Worm (Caenorhabditis elegans) whole organism, L4 larva: ENCODE results near the gene clh-4.
A peak's percentile ranks its signal among the peaks of the same experiment; 100 is the strongest.

ENCODE experiments used
- F26F4.8 ChIP-seq: fragments of 200-800 bp; sonication (Bioruptor generic); conservative IDR thresholded peaks from 2 replicates; pipeline ENCODE4 v1.3.6; 2022; ENCODE audit warnings: missing genetic modification characterization, missing compliant biosample characterization
- F44E2.7 ChIP-seq: fragments of 200-800 bp; sonication (Bioruptor generic); IDR thresholded peaks from 2 replicates; pipeline ENCODE4 v2.1.2; 2022; ENCODE audit warnings: missing genetic modification characterization, missing compliant biosample characterization
- F49E8.2 ChIP-seq: sonication (generic microtip); optimal IDR thresholded peaks from 2 replicates; lab custom pipeline; 2016; ENCODE audit warnings: missing compliant biosample characterization, mild to moderate bottlenecking, missing genetic modification characterization, borderline replicate concordance
- R02D3.7 ChIP-seq: fragments of 150-350 bp; sonication (generic microtip); optimal IDR thresholded peaks from 3 replicates; lab custom pipeline; 2014; ENCODE audit warnings: missing biosample characterization, missing genetic modification characterization
- T20F7.1 ChIP-seq: fragments of 200-800 bp; sonication (Bioruptor generic); optimal IDR thresholded peaks from 2 replicates; lab custom pipeline; 2018; ENCODE audit warnings: mild to moderate bottlenecking, missing genetic modification characterization, missing compliant biosample characterization
- T26A8.4 ChIP-seq: fragments of 200-800 bp; sonication (Bioruptor generic); IDR thresholded peaks from 2 replicates; pipeline ENCODE4 v1.3.6; 2022; ENCODE audit warnings: missing genetic modification characterization, missing compliant biosample characterization
- Y105C5A.15 ChIP-seq: fragments of 200-800 bp; sonication (Bioruptor generic); IDR thresholded peaks from 2 replicates; pipeline ENCODE4 v1.3.6; 2022; ENCODE audit warnings: missing genetic modification characterization, missing compliant biosample characterization
- Y48G9A.11 ChIP-seq: fragments of 200-800 bp; sonication (Bioruptor generic); IDR thresholded peaks from 2 replicates; pipeline ENCODE4 v1.3.6; 2022; ENCODE audit warnings: missing genetic modification reagents, missing genetic modification characterization, missing compliant biosample characterization
- Y75B8A.6 ChIP-seq: fragments of 200-800 bp; sonication (Bioruptor generic); IDR thresholded peaks from 2 replicates; pipeline ENCODE4 v1.3.6; 2022; ENCODE audit warnings: missing genetic modification reagents, missing genetic modification characterization, missing compliant biosample characterization
- aly-2 ChIP-seq: sonication (generic microtip); optimal IDR thresholded peaks from 2 replicates; lab custom pipeline; 2018; ENCODE audit warnings: missing biosample characterization, missing genetic modification characterization
- ceh-20 ChIP-seq: fragments of 200-800 bp; sonication (Bioruptor generic); IDR thresholded peaks from 2 replicates; pipeline ENCODE4 v1.3.6; 2022; ENCODE audit warnings: missing genetic modification reagents, missing genetic modification characterization, missing compliant biosample characterization
- ceh-32 ChIP-seq: sonication (generic microtip); optimal IDR thresholded peaks from 2 replicates; lab custom pipeline; 2016; ENCODE audit warnings: mild to moderate bottlenecking, missing genetic modification characterization, missing compliant biosample characterization; ENCODE audit not compliant: poor library complexity
- daf-16 ChIP-seq, 3 experiments: sonication (generic microtip); optimal IDR thresholded peaks; 2 replicates each; lab custom pipeline; 2016 to 2017; ENCODE audit warnings: missing genetic modification characterization in 3 of 3, missing genetic modification reagents in 3 of 3, mild to moderate bottlenecking in 2 of 3, missing compliant biosample characterization in 2 of 3, missing biosample characterization in 1 of 3, moderate library complexity in 1 of 3
- dmd-6 ChIP-seq: fragments of 200-800 bp; sonication (Bioruptor generic); IDR thresholded peaks from 2 replicates; pipeline ENCODE4 v1.3.6; 2022; ENCODE audit warnings: missing genetic modification reagents, missing genetic modification characterization, missing compliant biosample characterization
- dmd-8 ChIP-seq: fragments of 200-800 bp; sonication (Bioruptor generic); IDR thresholded peaks from 2 replicates; pipeline ENCODE4 v1.3.6; 2022; ENCODE audit warnings: missing genetic modification characterization, missing compliant biosample characterization
- dve-1 ChIP-seq: sonication (generic microtip); optimal IDR thresholded peaks from 2 replicates; lab custom pipeline; 2017; ENCODE audit warnings: antibody characterized with exemption, mild to moderate bottlenecking, missing genetic modification characterization, missing compliant biosample characterization; ENCODE audit not compliant: insufficient read depth
- egl-27 ChIP-seq: sonication (generic microtip); optimal IDR thresholded peaks from 3 replicates; lab custom pipeline; 2017; ENCODE audit warnings: missing biosample characterization, missing genetic modification reagents, missing genetic modification characterization
- gei-8 ChIP-seq: fragments of 200-800 bp; sonication (Bioruptor generic); optimal IDR thresholded peaks from 2 replicates; lab custom pipeline; 2018; ENCODE audit warnings: mild to moderate bottlenecking, missing genetic modification characterization, missing compliant biosample characterization
- hif-1 ChIP-seq, 2 experiments: sonication (generic microtip); optimal IDR thresholded peaks; 2 replicates each; lab custom pipeline; 2016 to 2017; ENCODE audit warnings: missing compliant biosample characterization in 2 of 2, missing genetic modification characterization in 2 of 2, missing genetic modification reagents in 2 of 2, missing genotype in 2 of 2, mild to moderate bottlenecking in 1 of 2
- hmg-1.1 ChIP-seq: fragments of 200-800 bp; sonication (Bioruptor generic); IDR thresholded peaks from 2 replicates; pipeline ENCODE4 v1.3.6; 2022; ENCODE audit warnings: missing genetic modification reagents, missing genetic modification characterization, missing compliant biosample characterization
- lim-7 ChIP-seq: fragments of 200-800 bp; sonication (Bioruptor generic); IDR thresholded peaks from 2 replicates; pipeline ENCODE4 v1.3.6; 2022; ENCODE audit warnings: missing genetic modification characterization, missing compliant biosample characterization
- lin-1 ChIP-seq: fragments of 200-800 bp; sonication (Bioruptor generic); IDR thresholded peaks from 2 replicates; pipeline ENCODE4 v1.3.6; 2022; ENCODE audit warnings: missing genetic modification reagents, missing genetic modification characterization, missing compliant biosample characterization
- lin-15B ChIP-seq: fragments of 150-350 bp; sonication (generic microtip); optimal IDR thresholded peaks from 3 replicates; lab custom pipeline; 2014; ENCODE audit warnings: missing biosample characterization, missing genetic modification characterization
- lin-29 ChIP-seq: fragments of 200-800 bp; sonication (Bioruptor generic); IDR thresholded peaks from 2 replicates; pipeline ENCODE4 v1.3.6; 2022; ENCODE audit warnings: missing genetic modification reagents, missing genetic modification characterization, missing compliant biosample characterization
- lin-38 ChIP-seq: fragments of 200-800 bp; sonication (Bioruptor generic); IDR thresholded peaks from 2 replicates; pipeline ENCODE4 v1.3.6; 2022; ENCODE audit warnings: missing genetic modification reagents, missing genetic modification characterization, missing compliant biosample characterization
- mdl-1 ChIP-seq, 2 experiments: fragments of 150-350 bp in 1 of 2; sonication (generic microtip) in 1 of 2; optimal IDR thresholded peaks; 2 replicates each; lab custom pipeline; 2014 to 2017; ENCODE audit warnings: missing biosample characterization in 2 of 2, missing genetic modification characterization in 2 of 2
- mdt-29 ChIP-seq: fragments of 200-800 bp; sonication (Bioruptor generic); IDR thresholded peaks from 2 replicates; pipeline ENCODE4 v1.3.6; 2022; ENCODE audit warnings: missing genetic modification reagents, missing genetic modification characterization, missing compliant biosample characterization
- mep-1 ChIP-seq: fragments of 150-350 bp; sonication (generic microtip); optimal IDR thresholded peaks from 3 replicates; lab custom pipeline; 2014; ENCODE audit warnings: missing biosample characterization, missing genetic modification characterization
- mxl-2 ChIP-seq: fragments of 200-800 bp; sonication (Bioruptor generic); conservative IDR thresholded peaks from 2 replicates; pipeline ENCODE4 v1.3.6; 2022; ENCODE audit warnings: missing genetic modification reagents, missing genetic modification characterization, missing compliant biosample characterization
- nhr-102 ChIP-seq: sonication (generic microtip); optimal IDR thresholded peaks from 2 replicates; lab custom pipeline; 2016; ENCODE audit warnings: mild to moderate bottlenecking, missing genetic modification characterization, moderate library complexity, missing compliant biosample characterization
- nhr-111 ChIP-seq: fragments of 200-800 bp; sonication (Bioruptor generic); optimal IDR thresholded peaks from 2 replicates; lab custom pipeline; 2018; ENCODE audit warnings: mild to moderate bottlenecking, missing genetic modification characterization, missing compliant biosample characterization
- nhr-25 ChIP-seq: sonication (generic microtip); optimal IDR thresholded peaks from 2 replicates; lab custom pipeline; 2017; ENCODE audit warnings: missing genetic modification characterization, mild to moderate bottlenecking, missing compliant biosample characterization, antibody characterized with exemption, moderate library complexity, borderline replicate concordance; ENCODE audit not compliant: insufficient read depth
- nhr-41 ChIP-seq: fragments of 200-800 bp; sonication (Bioruptor generic); IDR thresholded peaks from 2 replicates; pipeline ENCODE4 v1.3.6; 2022; ENCODE audit warnings: missing genetic modification reagents, missing genetic modification characterization, missing compliant biosample characterization
- nhr-48 ChIP-seq: sonication (generic microtip); optimal IDR thresholded peaks from 2 replicates; lab custom pipeline; 2016; ENCODE audit warnings: mild to moderate bottlenecking, missing genetic modification characterization, missing compliant biosample characterization
- nhr-76 ChIP-seq: fragments of 150-350 bp; optimal IDR thresholded peaks from 2 replicates; lab custom pipeline; 2014; ENCODE audit warnings: missing biosample characterization, missing genetic modification characterization
- nhr-77 ChIP-seq: fragments of 150-350 bp; optimal IDR thresholded peaks from 2 replicates; lab custom pipeline; 2014; ENCODE audit warnings: missing biosample characterization, missing genetic modification characterization
- saeg-2 ChIP-seq: fragments of 200-800 bp; sonication (Bioruptor generic); IDR thresholded peaks from 2 replicates; pipeline ENCODE4 v1.3.6; 2022; ENCODE audit warnings: missing genetic modification reagents, missing genetic modification characterization, missing compliant biosample characterization
- sdz-12 ChIP-seq: fragments of 200-800 bp; sonication (Bioruptor generic); optimal IDR thresholded peaks from 2 replicates; lab custom pipeline; 2018; ENCODE audit warnings: mild to moderate bottlenecking, missing genetic modification characterization, missing compliant biosample characterization
- snpc-4 ChIP-seq: fragments of 150-350 bp; optimal IDR thresholded peaks from 2 replicates; lab custom pipeline; 2014; ENCODE audit warnings: missing biosample characterization, missing genetic modification characterization
- spr-1 ChIP-seq: sonication (generic microtip); optimal IDR thresholded peaks from 2 replicates; lab custom pipeline; 2016; ENCODE audit warnings: mild to moderate bottlenecking, missing genetic modification characterization, missing compliant biosample characterization
- tag-97 ChIP-seq: fragments of 200-800 bp; sonication (Bioruptor generic); IDR thresholded peaks from 2 replicates; pipeline ENCODE4 v1.3.6; 2022; ENCODE audit warnings: missing genetic modification characterization, missing compliant biosample characterization
- unc-62 ChIP-seq, 3 experiments: fragments of 150-350 bp in 1 of 3; sonication (generic microtip); optimal IDR thresholded peaks in 2 of 3; peaks in 1 of 3; 1 replicate in 1 of 3; 2 replicates in 2 of 3; lab custom pipeline; 2014 to 2017; ENCODE audit warnings: missing biosample characterization in 3 of 3, missing genetic modification characterization in 3 of 3, missing genetic modification reagents in 3 of 3, missing genotype in 1 of 3
- vab-7 ChIP-seq: fragments of 200-800 bp; sonication (Bioruptor generic); IDR thresholded peaks from 2 replicates; pipeline ENCODE4 v1.3.6; 2022; ENCODE audit warnings: missing genetic modification reagents, missing genetic modification characterization, missing compliant biosample characterization
- zag-1 ChIP-seq: fragments of 150-350 bp; optimal IDR thresholded peaks from 2 replicates; lab custom pipeline; 2014; ENCODE audit warnings: missing biosample characterization, missing genetic modification characterization
- zfp-3 ChIP-seq: fragments of 200-800 bp; sonication (Bioruptor generic); conservative IDR thresholded peaks from 2 replicates; pipeline ENCODE4 v1.3.6; 2022; ENCODE audit warnings: missing genetic modification reagents, missing genetic modification characterization, missing compliant biosample characterization
- zip-11 ChIP-seq: fragments of 200-800 bp; sonication (Bioruptor generic); IDR thresholded peaks from 2 replicates; pipeline ENCODE4 v1.3.6; 2022; ENCODE audit warnings: missing genetic modification characterization, missing compliant biosample characterization
- ztf-7 ChIP-seq: fragments of 150-350 bp; optimal IDR thresholded peaks from 2 replicates; lab custom pipeline; 2014; ENCODE audit warnings: missing biosample characterization, missing genetic modification characterization

clh-4 gene

ce11 chrX:4147600-4148448 lies 47.5 kb upstream of the clh-4 start (continued):
- TF ChIP-seq dmd-6 (GFP tag; lab: Robert Waterston, UW) (no peak), ztf-7 (no peak), zip-11 (no peak), nhr-48 (tag; lab: Kevin White, UChicago) (peak; percentile 15), mxl-2 (no peak), nhr-111 (GFP tag; lab: Kevin White, UChicago) (no peak), ceh-20 (GFP tag; lab: Robert Waterston, UW) (peak; percentile 46; the same call in 1 of the 2 replicates), gei-8 (GFP tag; lab: Kevin White, UChicago) (no peak), saeg-2 (no peak), nhr-77 (tag; lab: Kevin White, UChicago) (no peak), nhr-76 (tag; lab: Kevin White, UChicago) (no peak), T20F7.1 (GFP tag; lab: Kevin White, UChicago) (peak; percentile 30), F49E8.2 (tag; lab: Kevin White, UChicago) (no peak), lin-38 (GFP tag; lab: Robert Waterston, UW) (no peak; the same call in 1 of the 2 replicates), snpc-4 (tag; lab: Kevin White, UChicago) (no peak), F44E2.7 (GFP tag; lab: Robert Waterston, UW) (no peak), hif-1 (tag; optimal IDR thresholded peaks at IDR 0.05; lab: Kevin White, UChicago) (peak in 1 of 2 experiments; percentile 0), hmg-1.1 (GFP tag; lab: Robert Waterston, UW) (peak; percentile 39), lin-29 (GFP tag; lab: Robert Waterston, UW) (peak; percentile 6; the same call in 1 of the 2 replicates), sdz-12 (GFP tag; lab: Kevin White, UChicago) (no peak), lin-1 (GFP tag; lab: Robert Waterston, UW) (peak; percentile 37; the same call in 1 of the 2 replicates), aly-2 (tag; lab: Kevin White, UChicago) (no peak), zag-1 (no peak), unc-62 (GFP tag; optimal IDR thresholded peaks at IDR 0.05 in 1 of 2; lab: Kevin White, UChicago) (no peak), unc-62 (tag; optimal IDR thresholded peaks at IDR 0.05; lab: Kevin White, UChicago) (no peak), T26A8.4 (GFP tag; lab: Robert Waterston, UW) (peak; percentile 70), mep-1 (tag; lab: Kevin White, UChicago) (peak; percentile 95), lim-7 (GFP tag; lab: Robert Waterston, UW) (peak; percentile 63; the same call in 1 of the 2 replicates), tag-97 (GFP tag; lab: Robert Waterston, UW) (0 out of 2 replicates have a peak, but pooled peaks have one; percentile 34), Y105C5A.15 (GFP tag; lab: Robert Waterston, UW) (peak; percentile 46; the same call in 1 of the 2 replicates), mdt-29 (GFP tag; lab: Robert Waterston, UW) (peak; percentile 48), R02D3.7 (tag; lab: Kevin White, UChicago) (no peak), daf-16 (GFP tag; optimal IDR thresholded peaks at IDR 0.05; lab: Kevin White, UChicago) (no peak), daf-16 (tag; optimal IDR thresholded peaks at IDR 0.05; lab: Kevin White, UChicago) (peak; percentile 3), mdl-1 (tag; optimal IDR thresholded peaks at IDR 0.05; lab: Kevin White, UChicago) (no peak), dmd-8 (no peak), Y75B8A.6 (GFP tag; lab: Robert Waterston, UW) (peak; percentile 83), F26F4.8 (GFP tag; lab: Robert Waterston, UW) (no peak), vab-7 (GFP tag; lab: Robert Waterston, UW) (peak; percentile 16; the same call in 1 of the 2 replicates), zfp-3 (GFP tag; lab: Robert Waterston, UW) (peak; percentile 82), nhr-102 (peak; percentile 50), nhr-25 (tag; lab: Kevin White, UChicago) (peak; percentile 44), dve-1 (peak; percentile 39), egl-27 (tag; lab: Kevin White, UChicago) (no peak), nhr-41 (GFP tag; lab: Robert Waterston, UW) (0 out of 2 replicates have a peak, but pooled peaks have one; percentile 68), spr-1 (tag; lab: Kevin White, UChicago) (no peak), lin-15B (no peak), Y48G9A.11 (GFP tag; lab: Robert Waterston, UW) (peak; percentile 28; the same call in 1 of the 2 replicates), ceh-32 (tag; lab: Kevin White, UChicago) (no peak)
